Worm (Caenorhabditis elegans) whole organism, L4/young adult: Measurements from ENCODE around the gene R11E3.1.

Source experiments
- dao-5 ChIP-seq: sonication (generic microtip); optimal IDR thresholded peaks from 2 replicates; lab custom pipeline; 2016; ENCODE audit warnings: missing genotype, missing genetic modification characterization, moderate library complexity, missing compliant biosample characterization
- him-1 ChIP-seq: sonication (generic microtip); optimal IDR thresholded peaks from 2 replicates; lab custom pipeline; 2016; ENCODE audit warnings: missing genotype, missing genetic modification reagents, missing genetic modification characterization, missing compliant biosample characterization

DNA sequence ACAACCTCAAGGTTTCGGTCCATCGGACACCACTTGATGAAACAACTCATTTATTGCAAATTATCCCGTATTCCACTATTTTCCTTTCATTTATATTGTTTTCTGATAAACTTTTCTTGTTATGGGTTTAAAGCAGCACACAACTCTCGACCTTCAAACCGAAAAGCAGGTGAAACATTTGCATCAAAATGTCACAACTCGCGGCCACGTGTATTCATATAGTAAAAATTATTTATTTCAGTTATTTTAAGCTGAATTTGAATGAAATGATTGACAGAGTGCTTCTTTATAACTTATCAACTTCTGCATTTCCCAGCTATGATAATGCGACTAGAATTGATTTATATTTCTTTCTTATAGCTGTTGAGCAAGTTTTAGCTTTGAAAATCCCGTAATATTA, 22.3 kb downstream of the R11E3.1 start, which contains the start of gene srw-95:
- TF ChIP-seq him-1 (tag; lab: Kevin White, UChicago) (no peak), dao-5 (tag; lab: Kevin White, UChicago) (no peak)
